Fruit fly (Drosophila melanogaster) whole organism, embryonic: ENCODE results near the gene Gycbeta100B.

ENCODE experiments used
- B-H1 ChIP-seq: fragments of 200-800 bp; sonication (Bioruptor generic); IDR thresholded peaks from 3 replicates; pipeline ENCODE4 v1.3.6; 2022; ENCODE audit warnings: missing biosample characterization, missing genetic modification characterization
- Bteb2 ChIP-seq: fragments of 200-800 bp; sonication (Bioruptor generic); optimal IDR thresholded peaks from 2 replicates; lab custom pipeline; 2016; ENCODE audit warnings: missing biosample characterization, missing genetic modification characterization
- CG10147 ChIP-seq: fragments of 200-800 bp; sonication (Bioruptor generic); optimal IDR thresholded peaks from 2 replicates; lab custom pipeline; 2019; ENCODE audit warnings: missing biosample characterization, mild to moderate bottlenecking, missing genetic modification characterization, moderate library complexity
- CG1024 ChIP-seq: fragments of 200-800 bp; sonication (Bioruptor generic); IDR thresholded peaks from 2 replicates; pipeline ENCODE4 v1.3.6; 2022; ENCODE audit warnings: missing biosample characterization, missing genetic modification characterization
- CG10654 ChIP-seq: fragments of 200-800 bp; sonication (Bioruptor generic); optimal IDR thresholded peaks from 2 replicates; lab custom pipeline; 2016; ENCODE audit warnings: missing biosample characterization, missing genetic modification characterization
- CG11560 ChIP-seq: fragments of 200-800 bp; sonication (Bioruptor generic); IDR thresholded peaks from 3 replicates; pipeline ENCODE4 v1.3.6; 2022; ENCODE audit warnings: missing biosample characterization, missing genetic modification characterization
- CG12155 ChIP-seq: fragments of 200-800 bp; sonication (Bioruptor generic); optimal IDR thresholded peaks from 3 replicates; lab custom pipeline; 2016; ENCODE audit warnings: missing biosample characterization, missing genetic modification characterization
- CG12769 ChIP-seq: fragments of 200-800 bp; sonication (Bioruptor generic); optimal IDR thresholded peaks from 2 replicates; lab custom pipeline; 2019; ENCODE audit warnings: missing biosample characterization, mild to moderate bottlenecking, missing genetic modification characterization, moderate library complexity
- CG13287 ChIP-seq: fragments of 200-800 bp; sonication (Bioruptor generic); IDR thresholded peaks from 2 replicates; pipeline ENCODE4 v1.3.6; 2022; ENCODE audit warnings: missing biosample characterization, missing genetic modification characterization; ENCODE audit not compliant: partially characterized antibody
- CG15011 ChIP-seq: fragments of 200-800 bp; sonication (Bioruptor generic); optimal IDR thresholded peaks from 3 replicates; lab custom pipeline; 2018; ENCODE audit warnings: missing biosample characterization, mild to moderate bottlenecking, missing genetic modification characterization
- CG17829 ChIP-seq: fragments of 200-800 bp; optimal IDR thresholded peaks from 2 replicates; lab custom pipeline; 2019; ENCODE audit warnings: missing biosample characterization, mild to moderate bottlenecking, missing genetic modification characterization, moderate library complexity
- CG3847 ChIP-seq: fragments of 200-800 bp; sonication (Bioruptor generic); IDR thresholded peaks from 2 replicates; pipeline ENCODE4 v1.3.6; 2022; ENCODE audit warnings: missing biosample characterization, missing genetic modification characterization
- CG3995 ChIP-seq: fragments of 200-800 bp; sonication (Bioruptor generic); optimal IDR thresholded peaks from 3 replicates; lab custom pipeline; 2016; ENCODE audit warnings: missing biosample characterization, missing genetic modification characterization
- CG4617 ChIP-seq: fragments of 200-800 bp; sonication (Bioruptor generic); optimal IDR thresholded peaks from 3 replicates; lab custom pipeline; 2016; ENCODE audit warnings: missing biosample characterization, missing genetic modification characterization, borderline replicate concordance
- CG6813 ChIP-seq: fragments of 200-800 bp; sonication (Bioruptor generic); optimal IDR thresholded peaks from 2 replicates; lab custom pipeline; 2017; ENCODE audit warnings: missing biosample characterization, missing genetic modification characterization, mild to moderate bottlenecking, moderate library complexity, missing genetic modification reagents
- CG8924 ChIP-seq: fragments of 200-800 bp; optimal IDR thresholded peaks from 3 replicates; lab custom pipeline; 2019; ENCODE audit warnings: missing biosample characterization, mild to moderate bottlenecking, missing genetic modification characterization, moderate library complexity
- CTCF ChIP-seq: fragments of 200-800 bp; sonication (Bioruptor generic); optimal IDR thresholded peaks from 2 replicates; lab custom pipeline; 2017; ENCODE audit warnings: missing biosample characterization, mild to moderate bottlenecking, missing genetic modification characterization, moderate library complexity
- Dp ChIP-seq: fragments of 200-800 bp; sonication (Bioruptor generic); optimal IDR thresholded peaks from 2 replicates; lab custom pipeline; 2018; ENCODE audit warnings: missing biosample characterization, mild to moderate bottlenecking, missing genetic modification characterization, moderate library complexity
- ERR ChIP-seq: fragments of 200-800 bp; sonication (Bioruptor generic); optimal IDR thresholded peaks from 2 replicates; lab custom pipeline; 2016; ENCODE audit warnings: missing biosample characterization, missing genetic modification characterization
- Fer1 ChIP-seq: fragments of 200-800 bp; sonication (Bioruptor generic); optimal IDR thresholded peaks from 2 replicates; lab custom pipeline; 2017; ENCODE audit warnings: missing biosample characterization, mild to moderate bottlenecking, missing genetic modification characterization
- Fer2 ChIP-seq: fragments of 200-800 bp; sonication (Bioruptor generic); optimal IDR thresholded peaks from 2 replicates; lab custom pipeline; 2018; ENCODE audit warnings: missing biosample characterization, mild to moderate bottlenecking, missing genetic modification characterization, moderate library complexity
- Gug ChIP-seq: fragments of 200-800 bp; sonication (Bioruptor generic); IDR thresholded peaks from 4 replicates; pipeline ENCODE4 v1.3.6; 2022; ENCODE audit warnings: missing biosample characterization, missing genetic modification characterization
- Jarid2 ChIP-seq: fragments of 200-800 bp; sonication (Bioruptor generic); optimal IDR thresholded peaks from 3 replicates; lab custom pipeline; 2017; ENCODE audit warnings: mild to moderate bottlenecking, missing biosample characterization, missing genetic modification reagents, missing genetic modification characterization
- MBD-R2 ChIP-seq: fragments of 200-800 bp; sonication (Bioruptor generic); IDR thresholded peaks from 2 replicates; pipeline ENCODE4 v1.3.6; 2022; ENCODE audit warnings: missing biosample characterization, missing genetic modification characterization
- NK7.1 ChIP-seq: fragments of 200-800 bp; sonication (Bioruptor generic); optimal IDR thresholded peaks from 3 replicates; lab custom pipeline; 2016; ENCODE audit warnings: missing biosample characterization, missing genetic modification characterization
- NfI ChIP-seq: fragments of 200-800 bp; sonication (Bioruptor generic); optimal IDR thresholded peaks from 3 replicates; lab custom pipeline; 2018; ENCODE audit warnings: missing biosample characterization, mild to moderate bottlenecking, missing genetic modification characterization, moderate library complexity
- Oaz ChIP-seq: fragments of 200-800 bp; sonication (Bioruptor generic); IDR thresholded peaks from 2 replicates; pipeline ENCODE4 v1.3.6; 2022; ENCODE audit warnings: missing biosample characterization, missing genetic modification characterization
- TFAM ChIP-seq: fragments of 200-800 bp; sonication (Bioruptor generic); optimal IDR thresholded peaks from 2 replicates; lab custom pipeline; 2017; ENCODE audit warnings: missing biosample characterization, missing genetic modification characterization, inconsistent platforms
- Usf ChIP-seq: fragments of 200-800 bp; sonication (Bioruptor generic); optimal IDR thresholded peaks from 2 replicates; lab custom pipeline; 2017; ENCODE audit warnings: missing genotype, missing biosample characterization, missing genetic modification characterization
- al ChIP-seq: fragments of 200-800 bp; sonication (Bioruptor generic); IDR thresholded peaks from 2 replicates; pipeline ENCODE4 v1.3.6; 2022; ENCODE audit warnings: missing biosample characterization, missing genetic modification characterization
- ap ChIP-seq: fragments of 200-800 bp; sonication (Bioruptor generic); IDR thresholded peaks from 2 replicates; pipeline ENCODE4 v1.3.6; 2022; ENCODE audit warnings: missing biosample characterization, missing genetic modification characterization
- bcd ChIP-seq: fragments of 200-800 bp; sonication (Bioruptor generic); optimal IDR thresholded peaks from 2 replicates; lab custom pipeline; 2017; ENCODE audit warnings: missing biosample characterization, mild to moderate bottlenecking, missing genetic modification characterization
- br ChIP-seq: fragments of >200 bp; optimal IDR thresholded peaks from 2 replicates; lab custom pipeline; 2017
- cato ChIP-seq: fragments of 200-800 bp; sonication (Bioruptor generic); optimal IDR thresholded peaks from 2 replicates; lab custom pipeline; 2016; ENCODE audit warnings: missing biosample characterization, missing genetic modification characterization, borderline replicate concordance
- dati ChIP-seq: fragments of 200-800 bp; sonication (Bioruptor generic); IDR thresholded peaks from 2 replicates; pipeline ENCODE4 v1.3.6; 2022; ENCODE audit warnings: missing biosample characterization, missing genetic modification characterization
- fd96Cb ChIP-seq: fragments of 200-800 bp; sonication (Bioruptor generic); optimal IDR thresholded peaks from 2 replicates; lab custom pipeline; 2018; ENCODE audit warnings: missing biosample characterization, mild to moderate bottlenecking, missing genetic modification characterization, moderate library complexity
- fu2 ChIP-seq: fragments of 200-800 bp; sonication (Bioruptor generic); optimal IDR thresholded peaks from 2 replicates; lab custom pipeline; 2016; ENCODE audit warnings: missing biosample characterization, missing genetic modification characterization
- grn ChIP-seq: fragments of 200-800 bp; sonication (Bioruptor generic); optimal IDR thresholded peaks from 3 replicates; lab custom pipeline; 2017; ENCODE audit warnings: missing biosample characterization, missing genetic modification characterization
- gro ChIP-seq: fragments of 200-800 bp; sonication (Bioruptor generic); optimal IDR thresholded peaks from 2 replicates; lab custom pipeline; 2016; ENCODE audit warnings: missing biosample characterization, missing genetic modification characterization
- gsb-n ChIP-seq: fragments of 200-800 bp; sonication (Bioruptor generic); optimal IDR thresholded peaks from 3 replicates; lab custom pipeline; 2018; ENCODE audit warnings: missing biosample characterization, mild to moderate bottlenecking, missing genetic modification characterization
- insv ChIP-seq, 2 experiments: fragments of 200-800 bp; sonication (Bioruptor generic); optimal IDR thresholded peaks; 3 replicates each; lab custom pipeline; 2016 to 2018; ENCODE audit warnings: missing biosample characterization in 2 of 2, missing genetic modification characterization in 2 of 2
- jumu ChIP-seq: fragments of 200-800 bp; sonication (Bioruptor generic); optimal IDR thresholded peaks from 3 replicates; lab custom pipeline; 2016; ENCODE audit warnings: missing biosample characterization, missing genetic modification characterization
- lilli ChIP-seq: fragments of 200-800 bp; sonication (Bioruptor generic); optimal IDR thresholded peaks from 3 replicates; lab custom pipeline; 2016; ENCODE audit warnings: missing biosample characterization, missing genetic modification characterization
- mirr ChIP-seq: fragments of 200-800 bp; sonication (Bioruptor generic); optimal IDR thresholded peaks from 3 replicates; lab custom pipeline; 2018; ENCODE audit warnings: missing biosample characterization, mild to moderate bottlenecking, missing genetic modification characterization
- nom ChIP-seq: fragments of 200-800 bp; sonication (Bioruptor generic); optimal IDR thresholded peaks from 2 replicates; lab custom pipeline; 2017; ENCODE audit warnings: missing biosample characterization, missing genetic modification characterization, mild to moderate bottlenecking, moderate library complexity, missing genetic modification reagents
- salm ChIP-seq: fragments of 200-800 bp; sonication (Bioruptor generic); optimal IDR thresholded peaks from 2 replicates; lab custom pipeline; 2018; ENCODE audit warnings: missing biosample characterization, mild to moderate bottlenecking, missing genetic modification characterization
- sim ChIP-seq: fragments of 200-800 bp; sonication (Bioruptor generic); IDR thresholded peaks from 2 replicates; pipeline ENCODE4 v1.3.6; 2022; ENCODE audit warnings: missing biosample characterization, missing genetic modification characterization
- slbo ChIP-seq: fragments of 200-800 bp; sonication (Bioruptor generic); IDR thresholded peaks from 2 replicates; pipeline ENCODE4 v1.3.6; 2022; ENCODE audit warnings: missing biosample characterization, missing genetic modification characterization
- slp2 ChIP-seq: fragments of 200-800 bp; sonication (Bioruptor generic); optimal IDR thresholded peaks from 2 replicates; lab custom pipeline; 2016; ENCODE audit warnings: missing biosample characterization, missing genetic modification characterization
- sob ChIP-seq: fragments of 200-800 bp; sonication (Bioruptor generic); IDR thresholded peaks from 2 replicates; pipeline ENCODE4 v1.3.6; 2022; ENCODE audit warnings: missing biosample characterization, missing genetic modification characterization
- stc ChIP-seq: fragments of 200-800 bp; sonication (Bioruptor generic); IDR thresholded peaks from 2 replicates; pipeline ENCODE4 v1.3.6; 2022; ENCODE audit warnings: missing biosample characterization, missing genetic modification characterization
- vfl ChIP-seq: fragments of 200-800 bp; sonication (Bioruptor generic); optimal IDR thresholded peaks from 2 replicates; lab custom pipeline; 2016; ENCODE audit warnings: missing biosample characterization, missing genetic modification characterization
- vvl ChIP-seq: fragments of 200-800 bp; sonication (Bioruptor generic); IDR thresholded peaks from 2 replicates; pipeline ENCODE4 v1.3.6; 2022; ENCODE audit warnings: missing biosample characterization, missing genetic modification characterization
- wdn ChIP-seq: fragments of 200-800 bp; sonication (Bioruptor generic); IDR thresholded peaks from 2 replicates; pipeline ENCODE4 v1.3.6; 2022; ENCODE audit warnings: missing biosample characterization, missing genetic modification characterization

Gycbeta100B gene

DNA sequence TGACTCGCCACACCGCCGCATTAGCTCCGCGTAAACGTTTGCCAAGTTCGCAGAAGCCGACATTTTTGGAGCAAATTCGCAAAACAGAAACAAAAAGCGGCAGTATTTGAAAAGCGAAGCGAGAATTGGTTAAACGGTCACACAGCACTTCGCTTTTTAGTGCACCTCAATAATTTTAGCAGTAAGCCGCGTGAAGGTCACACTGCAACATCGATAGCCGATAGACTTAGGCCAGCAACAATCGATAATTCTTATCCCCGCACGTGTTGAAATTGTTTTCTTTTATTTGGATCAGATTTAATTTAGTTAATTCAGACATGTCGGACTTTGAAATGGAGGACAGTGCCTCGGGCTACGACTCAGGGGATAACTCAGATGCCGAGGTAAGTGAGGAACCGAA lies 79.0 kb downstream of the Gycbeta100B start, which contains the start of the genes Zwilch and CG1542 (continued):
- TF ChIP-seq Fer1 (GFP tag; lab: Kevin White, UChicago) (no peak), TFAM (GFP tag; lab: Kevin White, UChicago) (no peak), CG15011 (GFP tag; lab: Kevin White, UChicago) (no peak), CG3847 (GFP tag; lab: Robert Waterston, UW) (no peak), CTCF (GFP tag; lab: Kevin White, UChicago) (no peak), MBD-R2 (GFP tag; lab: Robert Waterston, UW) (peak; percentile 91), fd96Cb (tag; lab: Kevin White, UChicago) (no peak), CG12769 (tag; lab: Kevin White, UChicago) (no peak), CG3995 (GFP tag; lab: Kevin White, UChicago) (no peak), bcd (GFP tag; lab: Kevin White, UChicago) (no peak), CG10147 (GFP tag; lab: Kevin White, UChicago) (no peak), slp2 (GFP tag; lab: Kevin White, UChicago) (no peak), Dp (GFP tag; lab: Kevin White, UChicago) (peak; percentile 93), Bteb2 (GFP tag; lab: Kevin White, UChicago) (no peak), CG11560 (tag; lab: Robert Waterston, UW) (no peak), Oaz (GFP tag; lab: Robert Waterston, UW) (no peak), B-H1 (GFP tag; lab: Robert Waterston, UW) (no peak), br (lab: Kevin White, UChicago) (no peak), cato (GFP tag; lab: Kevin White, UChicago) (no peak), vvl (peak; percentile 57; the same call in 1 of the 2 replicates), CG10654 (no peak), CG12155 (no peak), sob (GFP tag; lab: Robert Waterston, UW) (no peak), insv (GFP tag; optimal IDR thresholded peaks at IDR 0.05; lab: Kevin White, UChicago) (no peak), CG17829 (tag; lab: Kevin White, UChicago) (peak; percentile 41), dati (GFP tag; lab: Robert Waterston, UW) (no peak), wdn (GFP tag; lab: Robert Waterston, UW) (no peak), CG6813 (GFP tag; lab: Kevin White, UChicago) (no peak), Gug (GFP tag; lab: Robert Waterston, UW) (no peak), Jarid2 (GFP tag; lab: Kevin White, UChicago) (no peak), fu2 (GFP tag; lab: Kevin White, UChicago) (no peak), jumu (GFP tag; lab: Kevin White, UChicago) (no peak), NK7.1 (no peak), Fer2 (tag; lab: Kevin White, UChicago) (no peak), grn (GFP tag; lab: Kevin White, UChicago) (no peak), lilli (GFP tag; lab: Kevin White, UChicago) (no peak), vfl (GFP tag; lab: Kevin White, UChicago) (no peak), nom (GFP tag; lab: Kevin White, UChicago) (no peak), CG4617 (GFP tag; lab: Kevin White, UChicago) (peak; percentile 65), CG1024 (GFP tag; lab: Robert Waterston, UW) (no peak), slbo (no peak), salm (tag; lab: Kevin White, UChicago) (no peak), ap (no peak), al (GFP tag; lab: Robert Waterston, UW) (no peak), gsb-n (tag; lab: Kevin White, UChicago) (no peak), mirr (GFP tag; lab: Kevin White, UChicago) (no peak), stc (no peak), Usf (GFP tag; lab: Kevin White, UChicago) (no peak), sim (GFP tag; lab: Robert Waterston, UW) (no peak), NfI (GFP tag; lab: Kevin White, UChicago) (no peak), CG8924 (tag; lab: Kevin White, UChicago) (no peak), CG13287 (GFP tag; lab: Robert Waterston, UW) (peak; percentile 86), gro (no peak), ERR (GFP tag; lab: Kevin White, UChicago) (no peak)
